Worm (Caenorhabditis elegans) whole organism, late embryonic: ENCODE results near the gene srz-6.

ENCODE experiments used
- C08G9.2 ChIP-seq: sonication (generic microtip); optimal IDR thresholded peaks from 2 replicates; lab custom pipeline; 2016; ENCODE audit warnings: mild to moderate bottlenecking, missing genetic modification characterization, moderate library complexity, missing compliant biosample characterization
- C38D4.7 ChIP-seq: fragments of 200-800 bp; sonication (Bioruptor generic); optimal IDR thresholded peaks from 2 replicates; lab custom pipeline; 2018; ENCODE audit warnings: mild to moderate bottlenecking, missing genetic modification characterization, moderate library complexity, missing compliant biosample characterization
- F13H6.1 ChIP-seq: sonication (generic microtip); optimal IDR thresholded peaks from 2 replicates; lab custom pipeline; 2016; ENCODE audit warnings: missing genetic modification characterization, missing compliant biosample characterization
- Y22D7AL.16 ChIP-seq: sonication (generic microtip); optimal IDR thresholded peaks from 2 replicates; lab custom pipeline; 2016; ENCODE audit warnings: missing genetic modification characterization, missing compliant biosample characterization
- ahr-1 ChIP-seq: sonication (generic microtip); optimal IDR thresholded peaks from 2 replicates; lab custom pipeline; 2016; ENCODE audit warnings: missing genetic modification characterization, missing compliant biosample characterization
- ama-1 ChIP-seq: fragments of 150-350 bp; optimal IDR thresholded peaks from 2 replicates; lab custom pipeline; 2014
- ceh-14 ChIP-seq: sonication (generic microtip); optimal IDR thresholded peaks from 2 replicates; lab custom pipeline; 2016; ENCODE audit warnings: missing genotype, missing genetic modification characterization, missing compliant biosample characterization
- ceh-18 ChIP-seq: sonication (generic microtip); optimal IDR thresholded peaks from 2 replicates; lab custom pipeline; 2016; ENCODE audit warnings: missing genetic modification characterization, missing compliant biosample characterization
- ceh-19 ChIP-seq: fragments of 200-800 bp; sonication (Bioruptor generic); optimal IDR thresholded peaks from 2 replicates; lab custom pipeline; 2018; ENCODE audit warnings: mild to moderate bottlenecking, missing genetic modification characterization, missing compliant biosample characterization
- ceh-22 ChIP-seq: sonication (generic microtip); optimal IDR thresholded peaks from 2 replicates; lab custom pipeline; 2017; ENCODE audit warnings: missing biosample characterization, missing genetic modification characterization
- ceh-31 ChIP-seq: sonication (generic microtip); optimal IDR thresholded peaks from 2 replicates; lab custom pipeline; 2016; ENCODE audit warnings: missing genetic modification characterization, missing compliant biosample characterization
- ceh-34 ChIP-seq: sonication (generic microtip); optimal IDR thresholded peaks from 2 replicates; lab custom pipeline; 2016; ENCODE audit warnings: mild to moderate bottlenecking, missing genetic modification characterization, missing compliant biosample characterization
- ceh-48 ChIP-seq: sonication (generic microtip); optimal IDR thresholded peaks from 2 replicates; lab custom pipeline; 2016; ENCODE audit warnings: missing genetic modification characterization, inconsistent platforms, missing compliant biosample characterization
- ceh-6 ChIP-seq: fragments of 200-800 bp; sonication (Bioruptor generic); optimal IDR thresholded peaks from 2 replicates; lab custom pipeline; 2018; ENCODE audit warnings: mild to moderate bottlenecking, missing genetic modification characterization, missing compliant biosample characterization
- ceh-9 ChIP-seq: sonication (generic microtip); optimal IDR thresholded peaks from 2 replicates; lab custom pipeline; 2016; ENCODE audit warnings: mild to moderate bottlenecking, missing genetic modification characterization, inconsistent platforms, missing compliant biosample characterization
- che-1 ChIP-seq: sonication (generic microtip); optimal IDR thresholded peaks from 2 replicates; lab custom pipeline; 2016; ENCODE audit warnings: mild to moderate bottlenecking, missing genetic modification characterization, missing compliant biosample characterization
- dmd-4 ChIP-seq: sonication (generic microtip); optimal IDR thresholded peaks from 2 replicates; lab custom pipeline; 2016; ENCODE audit warnings: borderline replicate concordance, missing genetic modification characterization, missing compliant biosample characterization
- elt-2 ChIP-seq: sonication (generic microtip); optimal IDR thresholded peaks from 2 replicates; lab custom pipeline; 2016; ENCODE audit warnings: missing genetic modification reagents, missing genetic modification characterization, missing compliant biosample characterization
- elt-4 ChIP-seq: sonication (generic microtip); optimal IDR thresholded peaks from 2 replicates; lab custom pipeline; 2016; ENCODE audit warnings: missing genetic modification characterization, missing compliant biosample characterization
- eyg-1 ChIP-seq: sonication (generic microtip); optimal IDR thresholded peaks from 2 replicates; lab custom pipeline; 2016; ENCODE audit warnings: missing genotype, missing genetic modification characterization, missing compliant biosample characterization
- fax-1 ChIP-seq: sonication (generic microtip); optimal IDR thresholded peaks from 2 replicates; lab custom pipeline; 2016; ENCODE audit warnings: missing genotype, missing genetic modification characterization, missing compliant biosample characterization
- fkh-6 ChIP-seq: sonication (generic microtip); optimal IDR thresholded peaks from 2 replicates; lab custom pipeline; 2016; ENCODE audit warnings: missing genetic modification characterization, missing compliant biosample characterization
- gmeb-2 ChIP-seq: sonication (generic microtip); optimal IDR thresholded peaks from 2 replicates; lab custom pipeline; 2016; ENCODE audit warnings: missing genetic modification characterization, inconsistent platforms, missing compliant biosample characterization
- hlh-8 ChIP-seq: sonication (generic microtip); optimal IDR thresholded peaks from 2 replicates; lab custom pipeline; 2016; ENCODE audit warnings: missing genotype, missing genetic modification characterization, missing compliant biosample characterization
- lim-6 ChIP-seq: sonication (generic microtip); optimal IDR thresholded peaks from 2 replicates; lab custom pipeline; 2016; ENCODE audit warnings: missing genetic modification characterization, missing compliant biosample characterization
- madf-2 ChIP-seq: sonication (generic microtip); optimal IDR thresholded peaks from 2 replicates; lab custom pipeline; 2017; ENCODE audit warnings: missing genetic modification characterization, missing compliant biosample characterization
- mec-3 ChIP-seq: sonication (generic microtip); optimal IDR thresholded peaks from 2 replicates; lab custom pipeline; 2016; ENCODE audit warnings: borderline replicate concordance, missing genetic modification characterization, missing compliant biosample characterization
- pax-1 ChIP-seq: fragments of 150-350 bp; optimal IDR thresholded peaks from 2 replicates; lab custom pipeline; 2014; ENCODE audit warnings: missing biosample characterization, missing genetic modification characterization
- ref-2 ChIP-seq: sonication (generic microtip); optimal IDR thresholded peaks from 2 replicates; lab custom pipeline; 2016; ENCODE audit warnings: missing genetic modification characterization, missing compliant biosample characterization
- rnt-1 ChIP-seq: sonication (generic microtip); optimal IDR thresholded peaks from 2 replicates; lab custom pipeline; 2016; ENCODE audit warnings: missing genetic modification characterization, missing compliant biosample characterization
- sdc-2 ChIP-seq: sonication (generic microtip); optimal IDR thresholded peaks from 2 replicates; lab custom pipeline; 2016; ENCODE audit warnings: missing genotype, missing genetic modification characterization, missing compliant biosample characterization
- syd-9 ChIP-seq: sonication (generic microtip); optimal IDR thresholded peaks from 2 replicates; lab custom pipeline; 2016; ENCODE audit warnings: mild to moderate bottlenecking, missing genetic modification characterization, moderate library complexity, missing compliant biosample characterization
- tbx-2 ChIP-seq: sonication (generic microtip); optimal IDR thresholded peaks from 2 replicates; lab custom pipeline; 2016; ENCODE audit warnings: missing genetic modification characterization, missing compliant biosample characterization
- tbx-7 ChIP-seq: sonication (generic microtip); optimal IDR thresholded peaks from 2 replicates; lab custom pipeline; 2016; ENCODE audit warnings: missing genotype, missing genetic modification characterization, missing compliant biosample characterization
- unc-3 ChIP-seq, 2 experiments: fragments of 200-800 bp in 1 of 2; sonication (Bioruptor generic) in 1 of 2; sonication (generic microtip) in 1 of 2; conservative IDR thresholded peaks in 1 of 2; optimal IDR thresholded peaks in 1 of 2; 2 replicates each; pipeline versions ENCODE4 v1.3.6 to Lab custom; 2016 to 2022; ENCODE audit warnings: missing compliant biosample characterization in 2 of 2, missing genetic modification characterization in 2 of 2, missing genetic modification reagents in 1 of 2
- unc-42 ChIP-seq: sonication (generic microtip); optimal IDR thresholded peaks from 2 replicates; lab custom pipeline; 2016; ENCODE audit warnings: missing genotype, missing genetic modification characterization, missing compliant biosample characterization
- unc-86 ChIP-seq: sonication (generic microtip); optimal IDR thresholded peaks from 2 replicates; lab custom pipeline; 2016; ENCODE audit warnings: missing genetic modification characterization, missing compliant biosample characterization
- zip-5 ChIP-seq: sonication (generic microtip); optimal IDR thresholded peaks from 2 replicates; lab custom pipeline; 2016; ENCODE audit warnings: missing genetic modification characterization, missing compliant biosample characterization

srz-6 gene

ce11 chrII:12459422-12459821, 32.6 kb upstream of the srz-6 start, which contains the start of gene tag-281 (continued):
- TF ChIP-seq eyg-1 (tag; lab: Kevin White, UChicago) (no peak), C08G9.2 (tag; lab: Kevin White, UChicago) (no peak), elt-2 (tag; lab: Kevin White, UChicago) (no peak), unc-3 (GFP tag; conservative IDR thresholded peaks at IDR 0.05; lab: Robert Waterston, UW) (no peak), unc-3 (tag; optimal IDR thresholded peaks at IDR 0.05; lab: Kevin White, UChicago) (no peak), che-1 (tag; lab: Kevin White, UChicago) (no peak), ref-2 (tag; lab: Kevin White, UChicago) (no peak), gmeb-2 (tag; lab: Kevin White, UChicago) (no peak), unc-86 (tag; lab: Kevin White, UChicago) (peak; percentile 21), elt-4 (tag; lab: Kevin White, UChicago) (no peak), ceh-34 (tag; lab: Kevin White, UChicago) (peak; percentile 12), fax-1 (tag; lab: Kevin White, UChicago) (no peak), ceh-9 (tag; lab: Kevin White, UChicago) (no peak), ama-1 (lab: Kevin White, UChicago) (no peak), zip-5 (tag; lab: Kevin White, UChicago) (no peak), fkh-6 (tag; lab: Kevin White, UChicago) (no peak), ceh-6 (GFP tag; lab: Kevin White, UChicago) (no peak), tbx-2 (tag; lab: Kevin White, UChicago) (no peak), madf-2 (tag; lab: Kevin White, UChicago) (no peak), syd-9 (no peak), Y22D7AL.16 (tag; lab: Kevin White, UChicago) (no peak), ahr-1 (tag; lab: Kevin White, UChicago) (no peak), ceh-14 (no peak), C38D4.7 (GFP tag; lab: Kevin White, UChicago) (no peak), sdc-2 (tag; lab: Kevin White, UChicago) (no peak), ceh-48 (tag; lab: Kevin White, UChicago) (peak; percentile 3), rnt-1 (no peak), ceh-18 (tag; lab: Kevin White, UChicago) (peak; percentile 25), F13H6.1 (tag; lab: Kevin White, UChicago) (no peak), ceh-22 (no peak)

- TF ChIP-seq pax-1 (tag; lab: Kevin White, UChicago) (no peak), zip-5 (tag; lab: Kevin White, UChicago) (no peak), tbx-7 (tag; lab: Kevin White, UChicago) (no peak), Y22D7AL.16 (tag; lab: Kevin White, UChicago) (no peak), C38D4.7 (GFP tag; lab: Kevin White, UChicago) (no peak), dmd-4 (tag; lab: Kevin White, UChicago) (no peak), sdc-2 (tag; lab: Kevin White, UChicago) (no peak), ahr-1 (tag; lab: Kevin White, UChicago) (no peak), fkh-6 (tag; lab: Kevin White, UChicago) (no peak), ceh-31 (tag; lab: Kevin White, UChicago) (no peak), hlh-8 (no peak), unc-86 (tag; lab: Kevin White, UChicago) (no peak), ceh-19 (GFP tag; lab: Kevin White, UChicago) (no peak), lim-6 (tag; lab: Kevin White, UChicago) (no peak), unc-42 (tag; lab: Kevin White, UChicago) (no peak), mec-3 (no peak)
- TF ChIP-seq, all 69 proteins: peak for 0
These were observed 31.2 kb upstream of the srz-6 start, which contains the start of gene tag-280 for ce11 chrII:12460602-12461453. TSS of gene tag-280 (plus strand) at chrII:12460652.
